Worm (Caenorhabditis elegans): ENCODE results near the gene Y45G12B.3.

Gene Y45G12B.3

DNA sequence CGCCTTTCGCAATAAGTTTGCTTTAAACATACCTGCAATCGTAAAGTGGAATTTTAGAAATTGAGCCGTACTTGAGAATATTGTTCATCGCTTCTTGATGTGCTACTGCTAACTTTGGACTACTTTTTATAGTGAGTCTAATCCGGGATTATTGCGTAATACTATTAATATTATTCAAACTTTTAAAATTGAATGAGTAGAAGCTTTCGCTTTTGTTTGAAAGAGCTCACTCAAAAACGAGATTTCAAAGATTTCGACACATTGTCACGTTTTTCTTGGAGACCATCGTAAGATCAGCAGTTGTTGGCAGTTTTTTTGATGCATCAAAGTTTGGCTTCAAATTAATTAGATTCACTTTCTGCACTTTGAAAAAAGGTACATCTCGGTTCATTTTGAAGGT, 17.5 kb upstream of the Y45G12B.3 start, which contains the start of gene srt-28:
TSS of gene srt-28 (minus strand) at position 101 of the 400 bp plus-strand sequence.
- TF ChIP-seq dao-5 (tag; optimal IDR thresholded peaks at IDR 0.05) = no peak
- no peak for TF ChIP-seq him-1 (tag; optimal IDR thresholded peaks at IDR 0.05)
- no peak for TF ChIP-seq W03F9.2 (tag; optimal IDR thresholded peaks at IDR 0.05)

DNA sequence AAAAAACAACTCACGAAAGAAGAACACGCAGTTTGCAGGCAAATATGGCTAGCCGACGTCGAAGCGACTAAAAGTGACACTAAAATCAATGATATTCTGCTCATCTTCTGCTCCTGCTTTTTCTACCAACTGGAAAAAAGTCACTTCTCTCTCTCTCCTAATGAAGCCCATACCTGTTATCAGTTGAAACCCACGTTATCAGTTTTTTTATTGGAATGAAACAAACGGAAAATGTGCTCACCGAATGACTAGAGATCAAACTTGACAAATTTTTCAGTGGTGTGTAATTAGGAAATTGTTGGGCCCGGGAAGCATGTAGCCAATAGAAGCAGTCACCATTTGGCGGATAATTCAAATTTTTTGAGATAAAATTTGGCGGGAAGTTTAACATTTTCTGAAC, 15.4 kb upstream of the Y45G12B.3 start, which contains the start of gene C24B9.3:
TSS of gene C24B9.3 (minus strand) at position 171 of the 400 bp plus-strand sequence.
- TF ChIP-seq him-1 (tag; optimal IDR thresholded peaks at IDR 0.05) (no peak), W03F9.2 (tag; optimal IDR thresholded peaks at IDR 0.05) (no peak), dao-5 (tag; optimal IDR thresholded peaks at IDR 0.05) (no peak)

DNA sequence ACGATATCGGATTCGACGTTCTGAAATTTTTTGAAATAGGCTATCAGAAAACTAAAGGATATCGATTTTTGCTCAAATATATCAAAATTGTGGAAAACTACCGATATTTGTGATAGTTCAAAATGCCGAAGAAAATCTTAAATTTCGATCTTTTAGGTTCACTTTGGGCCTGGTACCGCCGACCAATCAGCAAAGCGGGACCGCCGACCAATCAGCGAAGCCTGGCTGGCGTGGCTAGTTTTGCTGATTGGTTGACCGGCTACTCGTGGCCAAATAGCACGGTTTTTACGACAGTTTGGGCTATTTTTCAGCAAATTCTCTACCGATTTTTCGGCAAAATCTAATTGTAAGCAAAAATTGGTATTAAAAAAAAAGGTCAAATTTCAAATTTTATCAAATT, 14.1 kb upstream of the Y45G12B.3 start:
- TF ChIP-seq him-1 (tag; optimal IDR thresholded peaks at IDR 0.05) (no peak), W03F9.2 (tag; optimal IDR thresholded peaks at IDR 0.05) (no peak), dao-5 (tag; optimal IDR thresholded peaks at IDR 0.05) (no peak)

DNA sequence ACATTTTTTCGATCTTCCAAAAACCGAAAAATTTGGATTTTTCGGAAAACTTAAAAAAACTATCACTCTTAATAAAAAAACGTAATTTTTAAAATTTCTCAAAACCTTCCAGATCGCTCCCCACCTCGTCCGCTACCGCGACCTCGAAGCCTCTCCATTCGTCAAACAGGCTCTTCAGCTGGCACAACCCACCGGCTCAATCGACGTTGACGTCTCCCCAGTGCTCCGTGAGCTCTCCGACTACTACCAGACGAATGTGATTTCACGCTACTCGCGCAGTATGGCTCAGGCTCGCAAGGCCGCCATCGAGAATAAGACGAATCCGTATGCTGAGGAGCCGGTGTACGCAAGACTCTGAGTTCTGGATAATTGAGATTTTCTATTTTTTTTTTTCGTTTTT, 10.3 kb upstream of the Y45G12B.3 start:
- TF ChIP-seq dao-5 (tag; optimal IDR thresholded peaks at IDR 0.05) = no peak
- TF ChIP-seq W03F9.2 (tag; optimal IDR thresholded peaks at IDR 0.05) = no peak
- no peak for TF ChIP-seq him-1 (tag; optimal IDR thresholded peaks at IDR 0.05)

DNA sequence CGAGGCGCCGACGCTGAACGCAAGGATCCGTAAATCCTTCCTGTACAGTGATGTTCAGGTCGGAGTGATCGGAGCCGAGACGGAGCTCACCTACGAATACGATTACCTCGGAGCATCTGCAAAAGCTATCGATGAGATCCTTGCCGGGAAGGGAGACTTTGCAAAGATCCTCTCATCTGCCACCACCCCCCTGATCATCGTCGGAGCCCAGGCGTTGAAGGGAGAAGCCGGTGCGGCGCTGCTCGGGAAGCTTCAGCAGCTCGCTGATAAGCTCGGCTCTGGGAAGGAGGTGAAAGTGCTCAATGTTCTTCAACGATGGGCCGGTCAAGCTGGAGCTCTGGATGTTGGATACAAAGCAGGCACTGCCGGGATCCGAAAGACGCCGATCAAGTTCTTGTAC, 7.2 kb upstream of the Y45G12B.3 start:
- TF ChIP-seq him-1 (tag; optimal IDR thresholded peaks at IDR 0.05) (no peak), W03F9.2 (tag; optimal IDR thresholded peaks at IDR 0.05) (no peak), dao-5 (tag; optimal IDR thresholded peaks at IDR 0.05) (no peak)

DNA sequence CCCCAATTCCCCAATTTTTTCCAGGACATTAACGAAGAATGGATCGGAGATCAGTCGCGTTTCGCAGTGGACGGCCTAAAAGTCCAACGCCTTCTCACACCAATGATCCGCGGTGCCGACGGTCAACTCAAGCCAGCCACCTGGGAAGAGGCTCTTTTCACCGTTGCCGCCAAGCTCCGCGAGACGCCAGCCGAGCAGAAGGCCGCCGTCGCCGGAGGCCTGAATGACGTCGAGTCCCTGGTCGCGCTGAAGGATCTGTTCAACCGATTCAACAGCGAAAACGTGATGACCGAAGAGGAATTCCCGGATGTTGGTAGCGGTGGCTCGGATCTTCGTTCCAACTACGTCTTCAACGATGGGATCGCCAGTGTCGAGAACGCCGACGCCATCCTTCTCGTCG, 6.8 kb upstream of the Y45G12B.3 start:
- no peak for TF ChIP-seq dao-5 (tag; optimal IDR thresholded peaks at IDR 0.05)
- TF ChIP-seq him-1 (tag; optimal IDR thresholded peaks at IDR 0.05) = no peak
- no peak for TF ChIP-seq W03F9.2 (tag; optimal IDR thresholded peaks at IDR 0.05)

DNA sequence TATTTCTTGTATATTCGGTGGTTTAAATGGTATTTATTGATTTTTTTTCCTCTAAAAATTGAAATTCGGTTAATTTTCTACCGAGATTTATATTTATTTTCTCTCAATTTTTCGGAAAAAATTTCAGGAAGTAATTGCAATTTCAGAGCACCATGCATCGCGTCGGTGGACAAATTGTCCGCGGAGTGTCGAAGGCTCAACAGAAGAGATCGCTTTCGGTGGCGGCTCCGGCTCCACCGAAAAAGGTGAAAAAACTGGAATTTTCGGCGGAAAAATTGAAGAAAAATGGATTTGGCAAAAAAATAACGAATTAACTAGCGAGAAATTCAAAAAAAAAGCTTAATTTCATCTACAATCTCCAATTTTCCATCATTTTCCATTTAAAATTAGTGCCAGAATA, 2.8 kb upstream of the Y45G12B.3 start, which contains the start of gene nuo-5:
TSS of gene nuo-5 (plus strand) at position 147 of the 400 bp plus-strand sequence.
- TF ChIP-seq him-1 (tag; optimal IDR thresholded peaks at IDR 0.05) (no peak), dao-5 (tag; optimal IDR thresholded peaks at IDR 0.05) (no peak), W03F9.2 (tag; optimal IDR thresholded peaks at IDR 0.05) (no peak)

DNA sequence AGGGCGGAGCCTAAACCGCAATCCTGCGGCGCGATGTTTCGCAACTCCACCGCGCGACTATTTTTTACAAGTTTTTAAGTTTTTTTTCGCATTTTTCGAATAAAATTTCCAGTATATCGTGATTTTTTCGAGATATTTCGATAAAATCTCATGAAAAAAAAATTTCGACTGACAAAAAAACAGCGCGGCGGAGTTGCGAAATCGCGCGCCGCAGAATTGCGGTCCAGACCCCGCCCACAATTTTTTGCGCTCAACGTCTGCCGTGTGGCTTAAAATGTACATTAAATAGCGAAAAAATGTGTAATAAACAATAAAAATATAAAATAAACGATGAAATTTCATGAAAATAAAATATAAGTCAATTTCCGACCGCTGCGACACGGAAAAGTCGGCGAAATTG, 1.6 kb upstream of the Y45G12B.3 start:
- TF ChIP-seq dao-5 (tag; optimal IDR thresholded peaks at IDR 0.05) (no peak), him-1 (tag; optimal IDR thresholded peaks at IDR 0.05) (no peak), W03F9.2 (tag; optimal IDR thresholded peaks at IDR 0.05) (no peak)

DNA sequence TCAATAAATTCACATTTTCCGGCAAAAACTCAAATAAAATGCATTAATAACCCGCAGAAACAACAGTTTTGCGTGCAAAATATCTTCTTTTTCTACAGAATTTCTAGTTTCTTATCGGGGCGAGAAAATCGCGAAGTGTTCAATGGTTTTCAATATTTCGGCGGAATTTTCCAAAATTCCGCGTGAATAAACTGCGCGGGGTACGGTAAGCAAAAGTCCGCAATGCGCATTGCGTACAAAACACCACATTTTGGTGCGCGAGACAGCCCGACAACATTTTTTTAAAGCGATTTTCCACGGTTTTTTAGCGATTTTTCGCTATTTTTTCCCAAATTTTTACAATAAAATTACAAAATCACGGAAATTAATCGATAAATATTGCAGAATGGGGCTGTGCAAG, 1.7 kb downstream of the Y45G12B.3 start, which contains the start of gene Y45G12B.2:
TSS of gene Y45G12B.2 (plus strand) at position 383 of the 400 bp plus-strand sequence.
- peak; percentile 43 for TF ChIP-seq W03F9.2 (tag; optimal IDR thresholded peaks at IDR 0.05)
- no peak for TF ChIP-seq him-1 (tag; optimal IDR thresholded peaks at IDR 0.05)

DNA sequence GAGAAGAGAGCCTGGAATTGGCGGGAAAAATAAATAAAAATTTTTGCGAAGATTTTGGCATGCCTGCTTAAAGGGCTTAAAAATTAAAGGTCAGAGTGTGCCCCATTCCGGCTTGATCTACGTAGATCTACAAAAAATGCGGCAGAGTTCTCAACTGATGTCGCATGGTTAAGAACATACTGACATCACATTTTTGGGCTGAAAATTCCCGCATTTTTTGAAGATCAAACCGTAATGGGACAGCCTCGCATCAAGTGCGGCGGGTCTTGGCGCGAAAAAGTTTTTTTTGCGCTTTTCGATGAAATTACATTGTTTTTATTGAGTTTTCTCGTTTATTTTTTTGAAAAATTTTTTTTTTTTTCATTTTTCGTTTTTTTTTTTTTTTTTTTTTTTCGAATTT, 5.1 kb downstream of the Y45G12B.3 start:
- TF ChIP-seq dao-5 (tag; optimal IDR thresholded peaks at IDR 0.05) (no peak), W03F9.2 (tag; optimal IDR thresholded peaks at IDR 0.05) (no peak), him-1 (tag; optimal IDR thresholded peaks at IDR 0.05) (no peak)

DNA sequence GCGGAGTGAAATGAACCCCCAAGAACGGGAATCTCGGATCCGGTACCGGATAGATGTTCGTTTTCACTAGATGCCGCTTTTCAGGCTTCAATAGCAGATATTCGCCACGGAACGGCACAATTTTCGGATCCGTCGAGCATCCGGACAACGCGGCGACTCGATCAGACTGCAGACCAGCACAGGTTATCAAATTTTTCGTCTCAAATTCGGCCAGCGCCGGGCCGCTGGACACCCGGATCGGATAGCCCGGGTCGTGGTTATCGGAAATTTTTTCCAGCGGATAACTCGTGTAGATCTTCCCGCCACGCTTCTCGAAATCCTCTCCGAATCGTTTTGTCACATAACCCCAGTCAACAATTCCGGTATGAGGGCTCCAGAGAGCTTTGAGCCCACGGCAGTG, 5.6 kb downstream of the Y45G12B.3 start:
- TF ChIP-seq him-1 (tag; optimal IDR thresholded peaks at IDR 0.05) = no peak
- TF ChIP-seq dao-5 (tag; optimal IDR thresholded peaks at IDR 0.05) = no peak
- no peak for TF ChIP-seq W03F9.2 (tag; optimal IDR thresholded peaks at IDR 0.05)

DNA sequence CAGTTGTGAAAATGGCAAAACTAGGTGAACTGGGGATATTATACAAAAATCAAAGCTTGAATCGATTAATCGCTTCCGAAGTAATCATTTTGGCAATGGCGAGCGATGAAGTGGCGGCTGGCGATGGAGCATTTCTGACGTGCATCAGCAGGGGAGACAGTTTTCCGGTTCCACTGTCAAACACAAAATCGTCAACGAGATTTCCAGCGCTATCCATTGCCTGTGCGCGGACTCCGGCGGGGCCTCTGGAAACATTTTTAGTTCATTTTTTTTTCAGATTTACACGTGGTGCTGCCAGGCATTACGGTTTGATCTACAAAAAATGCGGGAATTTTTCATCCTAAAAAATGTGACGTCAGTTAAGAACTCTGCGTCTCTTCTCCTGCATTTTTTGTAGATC, 7.5 kb downstream of the Y45G12B.3 start:
- TF ChIP-seq him-1 (tag; optimal IDR thresholded peaks at IDR 0.05) = no peak
- TF ChIP-seq W03F9.2 (tag; optimal IDR thresholded peaks at IDR 0.05) = no peak
- no peak for TF ChIP-seq dao-5 (tag; optimal IDR thresholded peaks at IDR 0.05)

DNA sequence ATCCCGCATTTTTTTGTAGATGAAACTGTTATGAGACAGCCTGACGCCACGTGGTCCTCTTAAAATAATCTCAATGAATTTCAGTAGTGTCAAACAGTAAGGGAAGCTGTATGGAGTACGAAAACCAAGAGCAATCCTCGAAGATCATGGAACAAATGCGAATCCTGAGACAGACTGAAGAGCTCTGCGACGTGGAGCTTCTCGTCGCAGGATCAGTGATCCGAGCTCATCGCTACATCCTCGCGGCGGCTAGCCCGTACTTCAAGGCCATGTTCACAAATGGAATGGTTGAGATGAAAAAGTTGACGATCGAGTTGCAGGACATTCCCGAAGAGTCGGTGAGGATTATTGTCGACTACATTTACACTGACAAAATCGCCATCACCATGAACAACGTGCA, 11.8 kb downstream of the Y45G12B.3 start:
- no peak for TF ChIP-seq dao-5 (tag; optimal IDR thresholded peaks at IDR 0.05)
- no peak for TF ChIP-seq him-1 (tag; optimal IDR thresholded peaks at IDR 0.05)
- TF ChIP-seq W03F9.2 (tag; optimal IDR thresholded peaks at IDR 0.05) = no peak

DNA sequence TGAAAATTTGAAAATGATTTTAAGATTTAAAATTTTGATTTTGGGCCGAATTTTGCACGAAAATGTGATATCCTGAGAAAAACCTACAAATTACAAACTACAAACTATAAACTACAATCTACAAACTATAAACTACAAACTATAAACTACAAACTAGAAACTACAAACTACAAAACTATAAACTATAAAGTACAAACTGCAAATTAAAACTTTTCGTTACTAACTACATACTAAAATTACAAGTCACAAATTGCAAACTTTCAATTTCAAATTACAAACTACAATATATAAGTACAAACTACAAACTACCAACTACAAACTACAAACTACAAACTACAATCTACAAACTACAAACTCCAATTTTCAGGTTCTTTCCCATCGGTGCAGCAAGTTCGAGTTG, 12.6 kb downstream of the Y45G12B.3 start:
- TF ChIP-seq W03F9.2 (tag; optimal IDR thresholded peaks at IDR 0.05) = no peak
- no peak for TF ChIP-seq dao-5 (tag; optimal IDR thresholded peaks at IDR 0.05)
- no peak for TF ChIP-seq him-1 (tag; optimal IDR thresholded peaks at IDR 0.05)

DNA sequence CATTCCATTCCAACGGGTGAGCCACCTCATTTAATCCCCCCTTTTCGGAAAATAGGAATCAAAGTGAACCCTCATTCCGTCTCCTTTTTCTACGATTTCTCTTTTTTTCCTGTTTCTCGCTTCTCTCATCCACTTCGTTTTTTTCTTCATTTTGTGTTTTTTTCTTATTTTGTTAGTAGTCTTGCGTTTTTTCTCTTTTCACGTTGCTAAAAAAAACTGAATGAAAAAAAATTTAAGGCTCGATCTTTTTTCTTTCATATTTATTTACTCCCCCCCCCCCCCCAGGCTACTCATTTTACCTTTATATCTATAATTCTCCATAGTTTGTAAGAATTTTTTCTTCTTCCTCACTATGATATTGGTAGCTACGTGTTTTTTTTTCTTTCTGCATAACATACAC, 18.4 kb downstream of the Y45G12B.3 start:
- TF ChIP-seq dao-5 (tag; optimal IDR thresholded peaks at IDR 0.05) = no peak
- TF ChIP-seq W03F9.2 (tag; optimal IDR thresholded peaks at IDR 0.05) = no peak
- no peak for TF ChIP-seq him-1 (tag; optimal IDR thresholded peaks at IDR 0.05)
